Fruit fly (Drosophila melanogaster) whole organism, embryonic: ENCODE measurements around the gene NimC3.

ENCODE experiments used
- Atf3 ChIP-seq: fragments of 200-800 bp; sonication (Bioruptor generic); optimal IDR thresholded peaks from 3 replicates; lab custom pipeline; 2016; ENCODE audit warnings: missing biosample characterization, missing genetic modification characterization
- B-H1 ChIP-seq: fragments of 200-800 bp; sonication (Bioruptor generic); IDR thresholded peaks from 3 replicates; pipeline ENCODE4 v1.3.6; 2022; ENCODE audit warnings: missing biosample characterization, missing genetic modification characterization
- Bteb2 ChIP-seq: fragments of 200-800 bp; sonication (Bioruptor generic); optimal IDR thresholded peaks from 2 replicates; lab custom pipeline; 2016; ENCODE audit warnings: missing biosample characterization, missing genetic modification characterization
- CG11247 ChIP-seq: fragments of 200-800 bp; sonication (Bioruptor generic); IDR thresholded peaks from 2 replicates; pipeline ENCODE4 v1.3.6; 2022; ENCODE audit warnings: missing biosample characterization, missing genetic modification characterization
- CG17359 ChIP-seq: fragments of 200-800 bp; sonication (Bioruptor generic); optimal IDR thresholded peaks from 3 replicates; lab custom pipeline; 2018; ENCODE audit warnings: missing biosample characterization, mild to moderate bottlenecking, missing genetic modification characterization, moderate library complexity
- CG17802 ChIP-seq: fragments of 200-800 bp; sonication (Bioruptor generic); optimal IDR thresholded peaks from 2 replicates; lab custom pipeline; 2018; ENCODE audit warnings: missing biosample characterization, mild to moderate bottlenecking, missing genetic modification characterization, moderate library complexity
- CG18476 ChIP-seq: fragments of 200-800 bp; sonication (Bioruptor generic); optimal IDR thresholded peaks from 2 replicates; lab custom pipeline; 2016; ENCODE audit warnings: missing biosample characterization, mild to moderate bottlenecking, missing genetic modification characterization
- CG31365 ChIP-seq: fragments of 200-800 bp; sonication (Bioruptor generic); optimal IDR thresholded peaks from 2 replicates; lab custom pipeline; 2018; ENCODE audit warnings: missing biosample characterization, mild to moderate bottlenecking, missing genetic modification characterization
- CG3163 ChIP-seq: fragments of 200-800 bp; sonication (Bioruptor generic); optimal IDR thresholded peaks from 3 replicates; lab custom pipeline; 2016; ENCODE audit warnings: missing biosample characterization, missing genetic modification characterization
- CG32772 ChIP-seq: fragments of 200-800 bp; sonication (Bioruptor generic); IDR thresholded peaks from 2 replicates; pipeline ENCODE4 v1.3.6; 2022; ENCODE audit warnings: missing biosample characterization, missing genetic modification characterization
- CG33213 ChIP-seq: fragments of 200-800 bp; sonication (Bioruptor generic); optimal IDR thresholded peaks from 3 replicates; lab custom pipeline; 2016; ENCODE audit warnings: missing biosample characterization, missing genetic modification characterization
- CG34422 ChIP-seq: fragments of 200-800 bp; sonication (Bioruptor generic); IDR thresholded peaks from 3 replicates; pipeline ENCODE4 v1.3.6; 2022; ENCODE audit warnings: missing biosample characterization, missing genetic modification characterization
- CG3726 ChIP-seq: fragments of 200-800 bp; sonication (Bioruptor generic); IDR thresholded peaks from 3 replicates; pipeline ENCODE4, ENCODE4 v1.3.6; 2022; ENCODE audit warnings: missing biosample characterization, missing genetic modification characterization
- CG4282 ChIP-seq: fragments of 200-800 bp; sonication (Bioruptor generic); optimal IDR thresholded peaks from 2 replicates; lab custom pipeline; 2016; ENCODE audit warnings: missing biosample characterization, missing genetic modification characterization
- CG4730 ChIP-seq: fragments of 200-800 bp; sonication (Bioruptor generic); IDR thresholded peaks from 2 replicates; pipeline ENCODE4 v1.3.6; 2022; ENCODE audit warnings: missing biosample characterization, missing genetic modification characterization
- CG4854 ChIP-seq: fragments of 200-800 bp; sonication (Bioruptor generic); optimal IDR thresholded peaks from 2 replicates; lab custom pipeline; 2016; ENCODE audit warnings: missing biosample characterization, missing genetic modification characterization, inconsistent platforms
- CG5180 ChIP-seq: fragments of 200-800 bp; sonication (Bioruptor generic); optimal IDR thresholded peaks from 3 replicates; lab custom pipeline; 2017; ENCODE audit warnings: missing biosample characterization, missing genetic modification characterization, mild to moderate bottlenecking, moderate library complexity, missing genetic modification reagents
- CG6791 ChIP-seq: fragments of 200-800 bp; sonication (Bioruptor generic); IDR thresholded peaks from 3 replicates; pipeline ENCODE4 v1.3.6; 2022; ENCODE audit warnings: missing biosample characterization, missing genetic modification characterization; ENCODE audit not compliant: partially characterized antibody
- CG8944 ChIP-seq: fragments of 200-800 bp; sonication (Bioruptor generic); optimal IDR thresholded peaks from 3 replicates; lab custom pipeline; 2016; ENCODE audit warnings: missing biosample characterization, missing genetic modification characterization
- Dad ChIP-seq: fragments of 200-800 bp; sonication (Bioruptor generic); optimal IDR thresholded peaks from 3 replicates; lab custom pipeline; 2016; ENCODE audit warnings: missing biosample characterization, missing genetic modification characterization
- Dip3 ChIP-seq: fragments of 200-800 bp; sonication (Bioruptor generic); optimal IDR thresholded peaks from 3 replicates; lab custom pipeline; 2016; ENCODE audit warnings: missing biosample characterization, missing genetic modification characterization
- Doc2 ChIP-seq: fragments of 200-800 bp; sonication (Bioruptor generic); IDR thresholded peaks from 2 replicates; pipeline ENCODE4 v1.3.6; 2022; ENCODE audit warnings: missing biosample characterization, missing genetic modification characterization
- GATAe ChIP-seq: fragments of 200-800 bp; sonication (Bioruptor generic); conservative IDR thresholded peaks from 2 replicates; pipeline ENCODE4 v1.3.6; 2022; ENCODE audit warnings: missing biosample characterization, missing genetic modification characterization
- Gsc ChIP-seq: fragments of 200-800 bp; sonication (Bioruptor generic); IDR thresholded peaks from 2 replicates; pipeline ENCODE4 v1.3.6; 2022; ENCODE audit warnings: missing biosample characterization, missing genetic modification characterization
- Gug ChIP-seq: fragments of 200-800 bp; sonication (Bioruptor generic); IDR thresholded peaks from 4 replicates; pipeline ENCODE4 v1.3.6; 2022; ENCODE audit warnings: missing biosample characterization, missing genetic modification characterization
- H2.0 ChIP-seq: fragments of 200-800 bp; sonication (Bioruptor generic); IDR thresholded peaks from 2 replicates; pipeline ENCODE4 v1.3.6; 2022; ENCODE audit warnings: missing biosample characterization, missing genetic modification characterization
- HLH4C ChIP-seq: fragments of 200-800 bp; sonication (Bioruptor generic); IDR thresholded peaks from 3 replicates; pipeline ENCODE4 v1.3.6; 2022; ENCODE audit warnings: missing biosample characterization, missing genetic modification characterization; ENCODE audit not compliant: partially characterized antibody
- MESR4 ChIP-seq: fragments of 200-800 bp; sonication (Bioruptor generic); optimal IDR thresholded peaks from 2 replicates; lab custom pipeline; 2018; ENCODE audit warnings: missing biosample characterization, mild to moderate bottlenecking, missing genetic modification characterization, moderate library complexity
- NC2α ChIP-seq: fragments of 200-800 bp; sonication (Bioruptor generic); optimal IDR thresholded peaks from 2 replicates; lab custom pipeline; 2016; ENCODE audit warnings: missing biosample characterization, missing genetic modification characterization
- Neu2 ChIP-seq: fragments of 200-800 bp; sonication (Bioruptor generic); optimal IDR thresholded peaks from 3 replicates; lab custom pipeline; 2016; ENCODE audit warnings: missing biosample characterization, missing genetic modification characterization, borderline replicate concordance
- Six4 ChIP-seq: fragments of 200-800 bp; sonication (Bioruptor generic); optimal IDR thresholded peaks from 2 replicates; lab custom pipeline; 2016; ENCODE audit warnings: missing biosample characterization, missing genetic modification characterization
- chif ChIP-seq, 2 experiments: fragments of 200-800 bp; sonication (Bioruptor generic); optimal IDR thresholded peaks; 3 replicates each; lab custom pipeline; 2016; ENCODE audit warnings: missing biosample characterization in 2 of 2, missing genetic modification characterization in 2 of 2
- chm ChIP-seq: fragments of 200-800 bp; sonication (Bioruptor generic); IDR thresholded peaks from 2 replicates; pipeline ENCODE4 v1.3.6; 2022; ENCODE audit warnings: missing biosample characterization, missing genetic modification characterization
- dimm ChIP-seq: fragments of 200-800 bp; sonication (Bioruptor generic); IDR thresholded peaks from 2 replicates; pipeline ENCODE4 v1.3.6; 2022; ENCODE audit warnings: missing biosample characterization, missing genetic modification characterization
- eve ChIP-seq, 2 experiments: fragments of >200 bp; optimal IDR thresholded peaks; 2 replicates each; lab custom pipeline; 2017; ENCODE audit warnings: missing biosample characterization in 2 of 2, missing genetic modification characterization in 2 of 2
- fru ChIP-seq: fragments of >200 bp; optimal IDR thresholded peaks from 2 replicates; lab custom pipeline; 2017
- ftz-f1 ChIP-seq: fragments of 200-800 bp; sonication (Bioruptor generic); optimal IDR thresholded peaks from 2 replicates; lab custom pipeline; 2016; ENCODE audit warnings: missing biosample characterization, missing genetic modification characterization
- gcm ChIP-seq: fragments of 200-800 bp; sonication (Bioruptor generic); optimal IDR thresholded peaks from 2 replicates; lab custom pipeline; 2019; ENCODE audit warnings: missing biosample characterization, mild to moderate bottlenecking, missing genetic modification characterization, moderate library complexity
- gem ChIP-seq: fragments of 200-800 bp; sonication (Bioruptor generic); optimal IDR thresholded peaks from 2 replicates; lab custom pipeline; 2019; ENCODE audit warnings: missing biosample characterization, mild to moderate bottlenecking, missing genetic modification characterization, moderate library complexity
- gsb-n ChIP-seq: fragments of 200-800 bp; sonication (Bioruptor generic); optimal IDR thresholded peaks from 3 replicates; lab custom pipeline; 2018; ENCODE audit warnings: missing biosample characterization, mild to moderate bottlenecking, missing genetic modification characterization
- kay ChIP-seq: fragments of 200-800 bp; sonication (Bioruptor generic); optimal IDR thresholded peaks from 2 replicates; lab custom pipeline; 2016; ENCODE audit warnings: missing biosample characterization, missing genetic modification characterization
- knrl ChIP-seq: fragments of 200-800 bp; sonication (Bioruptor generic); IDR thresholded peaks from 3 replicates; pipeline ENCODE4 v1.3.6; 2022; ENCODE audit warnings: missing biosample characterization, missing genetic modification characterization; ENCODE audit not compliant: partially characterized antibody
- lola ChIP-seq, 3 experiments: fragments of >200 bp in 2 of 3; fragments of 200-800 bp in 1 of 3; sonication (Bioruptor generic) in 1 of 3; optimal IDR thresholded peaks; 2 replicates each; lab custom pipeline; 2017 to 2019; ENCODE audit warnings: missing biosample characterization in 3 of 3, missing genetic modification characterization in 3 of 3, mild to moderate bottlenecking in 1 of 3, moderate library complexity in 1 of 3
- p53 ChIP-seq: fragments of 200-800 bp; sonication (Bioruptor generic); optimal IDR thresholded peaks from 2 replicates; lab custom pipeline; 2016; ENCODE audit warnings: missing biosample characterization, missing genetic modification characterization
- pb ChIP-seq: fragments of 200-800 bp; sonication (Bioruptor generic); optimal IDR thresholded peaks from 3 replicates; lab custom pipeline; 2016; ENCODE audit warnings: missing biosample characterization, missing genetic modification characterization
- pum ChIP-seq: fragments of 200-800 bp; sonication (Bioruptor generic); optimal IDR thresholded peaks from 2 replicates; lab custom pipeline; 2016; ENCODE audit warnings: missing biosample characterization, missing genetic modification characterization
- sens ChIP-seq: fragments of 200-800 bp; sonication (Bioruptor generic); peaks from one replicate; lab custom pipeline; 2016; ENCODE audit warnings: missing biosample characterization, missing genetic modification characterization
- sim ChIP-seq: fragments of 200-800 bp; sonication (Bioruptor generic); IDR thresholded peaks from 2 replicates; pipeline ENCODE4 v1.3.6; 2022; ENCODE audit warnings: missing biosample characterization, missing genetic modification characterization
- sug ChIP-seq: fragments of 200-800 bp; optimal IDR thresholded peaks from 2 replicates; lab custom pipeline; 2019; ENCODE audit warnings: missing biosample characterization, mild to moderate bottlenecking, missing genetic modification characterization, moderate library complexity
- tin ChIP-seq: fragments of 200-800 bp; sonication (Bioruptor generic); optimal IDR thresholded peaks from 3 replicates; lab custom pipeline; 2016; ENCODE audit warnings: missing biosample characterization, missing genetic modification characterization
- unpg ChIP-seq: fragments of 200-800 bp; sonication (Bioruptor generic); optimal IDR thresholded peaks from 3 replicates; lab custom pipeline; 2018; ENCODE audit warnings: missing biosample characterization, mild to moderate bottlenecking, missing genetic modification characterization, moderate library complexity

NimC3 gene

dm6 chr2L:14011591-14012303 is 8.3 kb downstream of the NimC3 start (continued):
- TF ChIP-seq CG17802 (tag; lab: Kevin White, UChicago) (no peak), unpg (GFP tag; lab: Kevin White, UChicago) (no peak), sug (peak; percentile 41), gem (tag; lab: Kevin White, UChicago) (peak; percentile 60), CG4730 (GFP tag; lab: Robert Waterston, UW) (no peak), Bteb2 (GFP tag; lab: Kevin White, UChicago) (no peak), Atf3 (GFP tag; lab: Kevin White, UChicago) (no peak), CG6791 (GFP tag; lab: Robert Waterston, UW) (peak; percentile 69; the same call in 2 of the 3 replicates), CG8944 (GFP tag; lab: Kevin White, UChicago) (no peak), gcm (GFP tag; lab: Kevin White, UChicago) (no peak), ftz-f1 (GFP tag; lab: Kevin White, UChicago) (no peak), sim (GFP tag; lab: Robert Waterston, UW) (no peak), CG18476 (GFP tag; lab: Kevin White, UChicago) (no peak), Neu2 (GFP tag; lab: Kevin White, UChicago) (no peak), CG31365 (tag; lab: Kevin White, UChicago) (no peak), MESR4 (no peak), H2.0 (GFP tag; lab: Robert Waterston, UW) (peak; percentile 53; the same call in 1 of the 2 replicates), knrl (GFP tag; lab: Robert Waterston, UW) (peak; percentile 36; the same call in 1 of the 3 replicates), CG3163 (no peak), Gsc (GFP tag; lab: Robert Waterston, UW) (no peak), pb (GFP tag; lab: Kevin White, UChicago) (no peak), CG5180 (peak; percentile 1), fru (lab: Kevin White, UChicago) (no peak), gsb-n (tag; lab: Kevin White, UChicago) (no peak), CG32772 (no peak), lola (GFP tag; optimal IDR thresholded peaks at IDR 0.05; lab: Kevin White, UChicago) (no peak), B-H1 (peak; percentile 19; the same call in 1 of the 3 replicates), sens (GFP tag; lab: Kevin White, UChicago) (peak; percentile 7), GATAe (GFP tag; lab: Robert Waterston, UW) (no peak), dimm (GFP tag; lab: Robert Waterston, UW) (no peak), Doc2 (no peak), pum (no peak), CG34422 (no peak), CG3726 (GFP tag; lab: Robert Waterston, UW) (no peak), CG17359 (peak; percentile 48), p53 (GFP tag; lab: Kevin White, UChicago) (no peak), HLH4C (GFP tag; lab: Robert Waterston, UW) (no peak), CG4282 (no peak), CG4854 (GFP tag; lab: Kevin White, UChicago) (peak; percentile 35), chif (GFP tag; optimal IDR thresholded peaks at IDR 0.05; lab: Kevin White, UChicago) (no peak), Dip3 (GFP tag; lab: Kevin White, UChicago) (no peak), eve (GFP tag; optimal IDR thresholded peaks at IDR 0.05; lab: Kevin White, UChicago) (no peak), NC2α (no peak), kay (GFP tag; lab: Kevin White, UChicago) (no peak), Gug (GFP tag; lab: Robert Waterston, UW) (0 out of 4 replicates have a peak, but pooled peaks have one; percentile 18), CG33213 (peak; percentile 4), Six4 (GFP tag; lab: Kevin White, UChicago) (peak; percentile 0), chm (GFP tag; lab: Robert Waterston, UW) (no peak; the same call in 1 of the 2 replicates), tin (GFP tag; lab: Kevin White, UChicago) (peak; percentile 3), CG11247 (GFP tag; lab: Robert Waterston, UW) (peak; percentile 31; the same call in 1 of the 2 replicates), Dad (GFP tag; lab: Kevin White, UChicago) (no peak)
